Worm (Caenorhabditis elegans) whole organism, midembryonic: ENCODE measurements around the gene clec-65.

Experiments used
- T22C8.4 ChIP-seq: fragments of 200-800 bp; sonication (Bioruptor generic); IDR thresholded peaks from 2 replicates; pipeline ENCODE4 v1.3.6; 2022; ENCODE audit warnings: missing genetic modification characterization, missing compliant biosample characterization
- cog-1 ChIP-seq: sonication (generic microtip); optimal IDR thresholded peaks from 2 replicates; lab custom pipeline; 2016; ENCODE audit warnings: missing genetic modification characterization, missing compliant biosample characterization
- flt-1 ChIP-seq: fragments of 200-800 bp; sonication (Bioruptor generic); IDR thresholded peaks from 2 replicates; pipeline ENCODE4 v1.3.6; 2022; ENCODE audit warnings: missing genetic modification characterization, missing compliant biosample characterization
- med-1 ChIP-seq: sonication (generic microtip); optimal IDR thresholded peaks from 2 replicates; lab custom pipeline; 2017; ENCODE audit warnings: missing genetic modification characterization, mild to moderate bottlenecking, missing compliant biosample characterization, antibody characterized with exemption, missing genetic modification reagents; ENCODE audit not compliant: insufficient read depth
- ztf-29 ChIP-seq: fragments of 200-800 bp; sonication (Bioruptor generic); IDR thresholded peaks from 2 replicates; pipeline ENCODE4 v1.3.6; 2022; ENCODE audit warnings: missing genetic modification reagents, missing genetic modification characterization, missing compliant biosample characterization

ce11 chrII:12942496-12942895 is 41.4 kb downstream of the clec-65 start:
- no peak for TF ChIP-seq ztf-29 (GFP tag; lab: Robert Waterston, UW)
- TF ChIP-seq T22C8.4: no peak
- TF ChIP-seq med-1 (GFP tag; lab: Kevin White, UChicago): no peak
- TF ChIP-seq flt-1 (GFP tag; lab: Robert Waterston, UW): no peak
- TF ChIP-seq cog-1 (tag; lab: Kevin White, UChicago): no peak
